Worm (Caenorhabditis elegans) whole organism, L1 larva: ENCODE data around the gene msp-31.

Experiments used
- C16A3.4 ChIP-seq: fragments of 150-350 bp; optimal IDR thresholded peaks from 2 replicates; lab custom pipeline; 2014; ENCODE audit warnings: missing biosample characterization, missing genetic modification characterization
- aly-2 ChIP-seq: fragments of 150-350 bp; optimal IDR thresholded peaks from 2 replicates; lab custom pipeline; 2014; ENCODE audit warnings: missing biosample characterization, missing genetic modification characterization
- ama-1 ChIP-seq: fragments of 150-350 bp; optimal IDR thresholded peaks from 2 replicates; lab custom pipeline; 2014
- efl-3 ChIP-seq: fragments of 200-800 bp; sonication (Bioruptor generic); optimal IDR thresholded peaks from 2 replicates; lab custom pipeline; 2018; ENCODE audit warnings: mild to moderate bottlenecking, missing genetic modification characterization, missing compliant biosample characterization
- egl-27 ChIP-seq, 2 experiments: fragments of 150-350 bp in 1 of 2; sonication (generic microtip); optimal IDR thresholded peaks; 3 replicates each; lab custom pipeline; 2017 to 2018; ENCODE audit warnings: missing biosample characterization in 2 of 2, missing genetic modification characterization in 2 of 2, missing genetic modification reagents in 2 of 2
- fkh-10 ChIP-seq: sonication (generic microtip); optimal IDR thresholded peaks from 2 replicates; lab custom pipeline; 2017; ENCODE audit warnings: missing biosample characterization, missing genetic modification reagents, missing genetic modification characterization
- irx-1 ChIP-seq: sonication (generic microtip); optimal IDR thresholded peaks from 2 replicates; lab custom pipeline; 2016; ENCODE audit warnings: missing genetic modification characterization, missing compliant biosample characterization
- lin-13 ChIP-seq: fragments of 150-350 bp; optimal IDR thresholded peaks from 2 replicates; lab custom pipeline; 2014; ENCODE audit warnings: missing biosample characterization, missing genetic modification reagents, missing genetic modification characterization
- lin-15B ChIP-seq: fragments of 150-350 bp; sonication (generic microtip); optimal IDR thresholded peaks from 3 replicates; lab custom pipeline; 2014; ENCODE audit warnings: missing biosample characterization, missing genetic modification characterization
- sptf-1 ChIP-seq: fragments of 150-350 bp; optimal IDR thresholded peaks from 2 replicates; lab custom pipeline; 2014; ENCODE audit warnings: missing biosample characterization, missing genetic modification characterization
- tbx-2 ChIP-seq: sonication (generic microtip); optimal IDR thresholded peaks from 2 replicates; lab custom pipeline; 2016; ENCODE audit warnings: missing genetic modification characterization, missing compliant biosample characterization
- unc-30 ChIP-seq: sonication (generic microtip); optimal IDR thresholded peaks from 2 replicates; lab custom pipeline; 2017; ENCODE audit warnings: missing biosample characterization, missing genetic modification characterization
- zag-1 ChIP-seq: fragments of 150-350 bp; optimal IDR thresholded peaks from 2 replicates; lab custom pipeline; 2014; ENCODE audit warnings: missing biosample characterization, missing genetic modification characterization
- ztf-11 ChIP-seq, 2 experiments: sonication (generic microtip); optimal IDR thresholded peaks; 2 replicates each; lab custom pipeline; 2016 to 2017; ENCODE audit warnings: missing genetic modification characterization in 2 of 2, missing biosample characterization in 1 of 2, missing compliant biosample characterization in 1 of 2

DNA sequence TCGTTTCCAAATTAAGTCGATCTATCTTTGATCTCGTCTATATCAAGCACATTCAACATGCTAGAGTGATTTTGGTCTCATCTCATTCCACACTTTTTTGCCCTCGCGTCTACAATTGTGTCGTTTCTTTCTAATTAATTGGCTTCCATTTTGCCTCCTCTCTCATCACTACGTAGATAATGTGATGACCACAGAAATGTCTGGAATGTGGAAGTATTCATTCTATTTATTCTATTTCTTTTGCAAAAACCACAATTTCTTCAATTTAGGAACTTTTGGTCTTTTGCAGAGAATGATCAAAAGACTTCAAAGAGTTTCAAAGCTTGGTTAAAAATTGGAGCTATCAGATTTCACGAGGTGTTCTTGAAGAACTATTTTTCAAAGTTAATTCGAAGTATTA lies 790 bp downstream of the msp-31 start:
- TF ChIP-seq fkh-10 (GFP tag; lab: Kevin White, UChicago) (no peak), C16A3.4 (tag; lab: Kevin White, UChicago) (no peak), efl-3 (GFP tag; lab: Kevin White, UChicago) (no peak), zag-1 (tag; lab: Kevin White, UChicago) (no peak), unc-30 (tag; lab: Kevin White, UChicago) (no peak), lin-15B (tag; lab: Kevin White, UChicago) (no peak), lin-13 (no peak), irx-1 (tag; lab: Kevin White, UChicago) (no peak), aly-2 (tag; lab: Kevin White, UChicago) (no peak), sptf-1 (tag; lab: Kevin White, UChicago) (no peak), ztf-11 (tag; optimal IDR thresholded peaks at IDR 0.05; lab: Kevin White, UChicago) (no peak), tbx-2 (tag; lab: Kevin White, UChicago) (no peak), egl-27 (tag; optimal IDR thresholded peaks at IDR 0.05; lab: Kevin White, UChicago) (no peak), ama-1 (no peak)
